Worm (Caenorhabditis elegans) whole organism, L2 larva: ENCODE measurements around the gene dph-3.

Experiments
- blmp-1 ChIP-seq: sonication (generic microtip); optimal IDR thresholded peaks from 2 replicates; lab custom pipeline; 2017; ENCODE audit warnings: missing genetic modification characterization, mild to moderate bottlenecking, missing compliant biosample characterization, antibody characterized with exemption, moderate library complexity; ENCODE audit not compliant: insufficient read depth
- lin-11 ChIP-seq: fragments of 150-350 bp; sonication (generic microtip); optimal IDR thresholded peaks from 2 replicates; lab custom pipeline; 2014; ENCODE audit warnings: missing biosample characterization, missing genetic modification characterization, inconsistent platforms, mixed read lengths
- lin-13 ChIP-seq: fragments of 150-350 bp; optimal IDR thresholded peaks from 2 replicates; lab custom pipeline; 2014; ENCODE audit warnings: missing biosample characterization, missing genetic modification reagents, missing genetic modification characterization
- mdl-1 ChIP-seq, 2 experiments: fragments of 150-350 bp in 1 of 2; sonication (generic microtip) in 1 of 2; optimal IDR thresholded peaks; 2 replicates each; lab custom pipeline; 2017; ENCODE audit warnings: missing biosample characterization in 2 of 2, missing genetic modification characterization in 2 of 2
- nhr-10 ChIP-seq: sonication (generic microtip); optimal IDR thresholded peaks from 2 replicates; lab custom pipeline; 2017; ENCODE audit warnings: missing biosample characterization, missing genetic modification characterization
- nhr-6 ChIP-seq: fragments of 150-350 bp; optimal IDR thresholded peaks from 2 replicates; lab custom pipeline; 2014; ENCODE audit warnings: missing biosample characterization, missing genetic modification characterization
- unc-55 ChIP-seq: fragments of 150-350 bp; sonication (generic microtip); optimal IDR thresholded peaks from 3 replicates; lab custom pipeline; 2014; ENCODE audit warnings: missing biosample characterization, missing genetic modification reagents, missing genetic modification characterization

- TF ChIP-seq nhr-10 (tag; lab: Kevin White, UChicago) (no peak), blmp-1 (tag; lab: Kevin White, UChicago) (no peak), mdl-1 (tag; optimal IDR thresholded peaks at IDR 0.05; lab: Kevin White, UChicago) (no peak), unc-55 (GFP tag; lab: Kevin White, UChicago) (no peak), lin-11 (tag; lab: Kevin White, UChicago) (no peak), nhr-6 (tag; lab: Kevin White, UChicago) (no peak), lin-13 (GFP tag; lab: Kevin White, UChicago) (no peak)
Measured at ce11 chrIV:9717844-9718243, 10.9 kb downstream of the dph-3 start.
